Worm (Caenorhabditis elegans) whole organism, young adult: ENCODE measurements around the gene twk-20.

Source experiments
- C06A6.2 ChIP-seq: fragments of 200-800 bp; sonication (Bioruptor generic); conservative IDR thresholded peaks from 2 replicates; pipeline ENCODE4 v1.3.6; 2022; ENCODE audit warnings: missing genetic modification characterization, missing compliant biosample characterization
- F49E8.2 ChIP-seq: sonication (generic microtip); optimal IDR thresholded peaks from 3 replicates; lab custom pipeline; 2017; ENCODE audit warnings: missing genetic modification characterization, mild to moderate bottlenecking, missing compliant biosample characterization, antibody characterized with exemption, moderate library complexity; ENCODE audit not compliant: insufficient read depth
- hlh-26 ChIP-seq: fragments of 200-800 bp; sonication (Bioruptor generic); conservative IDR thresholded peaks from 2 replicates; pipeline ENCODE4 v1.3.6; 2022; ENCODE audit warnings: missing genetic modification reagents, missing genetic modification characterization, missing compliant biosample characterization
- sea-2 ChIP-seq: fragments of 200-800 bp; sonication (Bioruptor generic); IDR thresholded peaks from 2 replicates; pipeline ENCODE4 v1.3.6; 2022; ENCODE audit warnings: missing genetic modification characterization, missing compliant biosample characterization
- tlf-1 ChIP-seq: fragments of 200-800 bp; sonication (Bioruptor generic); optimal IDR thresholded peaks from 2 replicates; lab custom pipeline; 2018; ENCODE audit warnings: mild to moderate bottlenecking, missing genetic modification characterization, missing compliant biosample characterization
- unc-62 ChIP-seq: fragments of 150-350 bp; optimal IDR thresholded peaks from 2 replicates; lab custom pipeline; 2014; ENCODE audit warnings: missing biosample characterization, missing genetic modification reagents, missing genetic modification characterization

DNA sequence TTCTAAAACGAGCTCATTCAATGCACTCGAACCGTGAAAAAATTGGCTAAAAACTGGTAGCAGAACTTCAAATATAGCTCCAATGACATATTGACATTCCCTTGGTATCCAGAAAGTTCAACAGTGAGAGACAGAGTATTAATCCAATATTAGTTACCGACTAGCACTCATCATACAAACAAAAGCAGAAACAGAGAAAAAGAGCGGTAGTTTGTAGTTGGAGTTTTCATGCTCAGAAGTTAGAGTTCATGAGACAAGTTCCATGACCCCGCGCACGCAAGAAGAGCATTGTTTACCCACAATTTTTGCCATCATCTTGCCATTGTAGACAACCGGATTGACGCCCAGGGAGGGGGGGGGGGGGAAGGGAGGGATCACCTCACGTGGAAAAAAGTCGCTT lies 14.6 kb downstream of the twk-20 start:
- no peak for TF ChIP-seq F49E8.2 (tag; lab: Kevin White, UChicago)
- TF ChIP-seq C06A6.2 (GFP tag; lab: Robert Waterston, UW), result no peak
- TF ChIP-seq hlh-26 (GFP tag; lab: Robert Waterston, UW), result no peak
- TF ChIP-seq unc-62, result no peak
- no peak for TF ChIP-seq sea-2 (GFP tag; lab: Robert Waterston, UW)
- no peak for TF ChIP-seq tlf-1 (GFP tag; lab: Kevin White, UChicago)
